Worm (Caenorhabditis elegans): Measurements from ENCODE around the gene C17G1.5.

DNA sequence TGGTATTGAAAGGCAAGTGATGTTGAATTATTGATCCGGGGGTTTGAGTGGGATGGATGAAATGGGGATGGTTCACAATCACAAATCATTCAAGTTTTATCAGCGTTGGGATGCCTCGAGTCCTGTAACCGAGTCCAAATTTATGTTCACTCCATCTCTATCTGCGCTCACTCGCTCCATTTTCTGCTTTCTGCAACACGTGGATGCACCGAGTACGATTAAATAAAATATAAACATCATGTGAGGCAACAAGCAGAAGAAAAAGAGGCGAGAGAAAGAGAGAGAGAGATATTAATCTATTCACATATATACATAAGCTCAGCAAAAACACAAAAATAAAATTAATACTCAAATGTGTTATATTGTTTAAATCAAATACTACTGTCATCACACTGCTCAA is 54.5 kb downstream of the C17G1.5 start:
- no peak for TF ChIP-seq ztf-29 (GFP tag; IDR thresholded peaks at IDR 0.05)
- TF ChIP-seq T22C8.4 (GFP tag; IDR thresholded peaks at IDR 0.05): no peak
- no peak for TF ChIP-seq cog-1 (tag; optimal IDR thresholded peaks at IDR 0.05)
- TF ChIP-seq ztf-23 (GFP tag; IDR thresholded peaks at IDR 0.05): no peak
- TF ChIP-seq tab-1 (GFP tag; IDR thresholded peaks at IDR 0.05): no peak
- TF ChIP-seq flt-1 (GFP tag; IDR thresholded peaks at IDR 0.05): no peak
- no peak for TF ChIP-seq klf-2 (GFP tag; conservative IDR thresholded peaks at IDR 0.05)
- TF ChIP-seq ref-1 (GFP tag; conservative IDR thresholded peaks at IDR 0.05): no peak

Data from whole organism, midembryonic.